Fruit fly (Drosophila melanogaster): ENCODE data around the gene wgn.

Gene wgn

DNA sequence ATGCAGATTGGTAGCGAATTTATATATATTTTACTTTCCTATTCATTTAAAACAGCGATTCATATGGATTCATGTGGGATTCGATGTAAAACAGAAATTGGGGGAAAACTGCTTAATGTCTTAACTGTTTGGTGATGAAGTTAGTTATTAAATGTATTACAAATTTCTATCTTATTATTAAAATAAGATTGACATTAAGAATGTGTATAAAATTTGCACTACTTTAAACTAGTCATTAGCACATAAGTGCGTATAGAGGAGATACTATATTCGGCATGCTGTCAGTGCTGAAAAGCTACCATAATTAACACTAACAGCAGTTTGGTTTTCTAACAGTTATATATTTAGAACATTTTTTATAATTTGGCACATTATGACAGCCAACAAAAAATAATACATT, 41.0 kb upstream of the wgn start:
- TF ChIP-seq CG18262 (tag; optimal IDR thresholded peaks at IDR 0.05): peak; percentile 8
- no peak for TF ChIP-seq kni (GFP tag; optimal IDR thresholded peaks at IDR 0.05)
- no peak for TF ChIP-seq prd (optimal IDR thresholded peaks at IDR 0.05)
- no peak for TF ChIP-seq prd (GFP tag; IDR thresholded peaks at IDR 0.05)
- TF ChIP-seq sens (GFP tag): peak; percentile 12

DNA sequence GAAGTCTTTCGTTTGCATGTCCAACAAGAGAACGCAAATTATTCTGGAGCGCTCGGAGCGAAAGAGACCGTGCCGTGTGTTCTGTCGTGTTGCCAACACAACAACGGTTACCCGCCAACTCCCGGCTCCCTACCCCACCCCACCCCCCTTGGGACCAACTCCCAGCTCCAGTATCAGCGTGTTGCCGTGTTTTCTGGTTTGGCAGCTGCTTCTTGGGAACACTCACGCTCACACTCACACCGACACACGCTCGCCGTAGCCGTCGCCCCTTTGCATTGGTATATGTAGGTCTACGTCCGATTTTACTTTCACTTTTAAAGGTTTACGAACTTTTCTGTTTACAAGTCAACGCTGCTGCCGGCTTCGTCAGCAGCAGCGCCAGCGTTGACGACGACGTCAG, 40.6 kb upstream of the wgn start:
- TF ChIP-seq Blimp-1 (GFP tag; optimal IDR thresholded peaks at IDR 0.05) (peak; percentile 99), crol (GFP tag; IDR thresholded peaks at IDR 0.05) (peak; percentile 56), CG2875 (GFP tag; optimal IDR thresholded peaks at IDR 0.05) (no peak), cg (GFP tag; optimal IDR thresholded peaks at IDR 0.05) (peak; percentile 55), MTF-1 (GFP tag; optimal IDR thresholded peaks at IDR 0.05; ENCODE audit: borderline replicate concordance) (no peak), CG5180 (GFP tag; optimal IDR thresholded peaks at IDR 0.05) (peak; percentile 26), kni (GFP tag; optimal IDR thresholded peaks at IDR 0.05) (peak; percentile 12), CG7987 (GFP tag; optimal IDR thresholded peaks at IDR 0.05) (no peak)

DNA sequence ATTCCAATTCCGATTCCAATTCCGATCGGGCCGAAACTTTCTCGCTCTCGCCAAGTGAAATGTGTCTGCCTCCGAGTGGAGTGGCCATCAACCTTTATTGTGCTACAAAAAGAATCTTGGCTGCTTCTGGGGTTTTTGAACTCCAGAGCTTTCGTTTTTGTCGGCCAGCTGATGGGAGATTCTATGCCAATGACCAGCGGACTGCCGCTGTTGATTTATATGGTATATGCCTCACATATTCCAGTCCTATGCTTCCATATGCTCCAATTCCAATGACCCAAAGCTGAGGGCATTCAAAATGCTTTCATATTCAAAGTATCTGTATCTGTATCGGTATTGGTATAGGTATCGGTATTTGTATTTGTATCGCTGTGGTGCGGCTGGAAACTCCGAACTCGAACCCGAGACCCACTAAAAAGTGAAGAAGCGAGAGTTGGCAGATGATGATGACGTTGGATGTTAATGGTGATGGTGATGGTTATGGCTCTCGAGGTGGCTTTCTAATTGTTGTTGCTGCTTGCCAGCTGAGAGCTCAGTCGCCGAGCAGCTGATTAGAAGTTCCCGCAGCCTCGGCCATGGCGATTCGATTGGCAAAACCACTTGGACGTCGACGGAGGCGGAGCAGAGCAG, 38.3 kb upstream of the wgn start:
- TF ChIP-seq wdn (GFP tag; IDR thresholded peaks at IDR 0.05): no peak
- TF ChIP-seq HmgZ (tag; optimal IDR thresholded peaks at IDR 0.05): no peak
- TF ChIP-seq Ets97D (GFP tag; optimal IDR thresholded peaks at IDR 0.05): no peak
- TF ChIP-seq corto (GFP tag; optimal IDR thresholded peaks at IDR 0.05): no peak
- no peak for TF ChIP-seq schlank (tag; optimal IDR thresholded peaks at IDR 0.05)
- no peak for TF ChIP-seq HHEX (GFP tag; optimal IDR thresholded peaks at IDR 0.05)
- no peak for TF ChIP-seq CG10366 (GFP tag; IDR thresholded peaks at IDR 0.05)
- TF ChIP-seq ssp (GFP tag; IDR thresholded peaks at IDR 0.05): no peak
- TF ChIP-seq ewg (GFP tag; optimal IDR thresholded peaks at IDR 0.05): no peak
- TF ChIP-seq CG2889 (GFP tag; IDR thresholded peaks at IDR 0.05): no peak
- TF ChIP-seq CG12155 (GFP tag; optimal IDR thresholded peaks at IDR 0.05): no peak
- no peak for TF ChIP-seq CG14050 (GFP tag; IDR thresholded peaks at IDR 0.05)
- TF ChIP-seq CG5180 (GFP tag; optimal IDR thresholded peaks at IDR 0.05): peak; percentile 50
- TF ChIP-seq scrt (GFP tag; optimal IDR thresholded peaks at IDR 0.05): no peak
- TF ChIP-seq CG2116 (GFP tag; optimal IDR thresholded peaks at IDR 0.05): no peak
- TF ChIP-seq Hr78 (GFP tag; optimal IDR thresholded peaks at IDR 0.05): peak in 1 of 2 experiments; percentile 21
- no peak for TF ChIP-seq dan (GFP tag; IDR thresholded peaks at IDR 0.05)
- no peak for TF ChIP-seq pzg (GFP tag; optimal IDR thresholded peaks at IDR 0.05)
- no peak for TF ChIP-seq CG11247 (GFP tag; IDR thresholded peaks at IDR 0.05)
- no peak for TF ChIP-seq CG14441 (GFP tag; IDR thresholded peaks at IDR 0.05)
- peak; percentile 30 for TF ChIP-seq cg (GFP tag; optimal IDR thresholded peaks at IDR 0.05)
- peak; percentile 92 for TF ChIP-seq Blimp-1 (GFP tag; optimal IDR thresholded peaks at IDR 0.05)
- TF ChIP-seq CG8388 (GFP tag; optimal IDR thresholded peaks at IDR 0.05): no peak
- TF ChIP-seq Gug (GFP tag; IDR thresholded peaks at IDR 0.05): no peak
- TF ChIP-seq Jarid2 (GFP tag; optimal IDR thresholded peaks at IDR 0.05): no peak
- TF ChIP-seq her (GFP tag; optimal IDR thresholded peaks at IDR 0.05): no peak
- peak; percentile 37 for TF ChIP-seq abd-A (tag; optimal IDR thresholded peaks at IDR 0.05)
- TF ChIP-seq Neu2 (GFP tag; optimal IDR thresholded peaks at IDR 0.05; ENCODE audit: borderline replicate concordance): no peak
- no peak for TF ChIP-seq Xbp1 (GFP tag; optimal IDR thresholded peaks at IDR 0.05)
- no peak for TF ChIP-seq pros (GFP tag; optimal IDR thresholded peaks at IDR 0.05)
- TF ChIP-seq CG8281 (tag; optimal IDR thresholded peaks at IDR 0.05): no peak
- no peak for TF ChIP-seq peb (GFP tag; IDR thresholded peaks at IDR 0.05)
- TF ChIP-seq NC2α (GFP tag; optimal IDR thresholded peaks at IDR 0.05): no peak
- no peak for TF ChIP-seq CG17328 (GFP tag; IDR thresholded peaks at IDR 0.05)
- TF ChIP-seq disco-r (GFP tag; optimal IDR thresholded peaks at IDR 0.05): no peak
- no peak for TF ChIP-seq ci (GFP tag; IDR thresholded peaks at IDR 0.05)
- TF ChIP-seq ase (GFP tag; IDR thresholded peaks at IDR 0.05): no peak
- no peak for TF ChIP-seq MESR4 (GFP tag; optimal IDR thresholded peaks at IDR 0.05)
